Fruit fly (Drosophila melanogaster): ENCODE measurements around the gene ppk27.

ppk27 gene

dm6 chr3L:3772284-3772987 is 17.4 kb upstream of the ppk27 start (continued):
- TF ChIP-seq CG10274 (GFP tag; optimal IDR thresholded peaks at IDR 0.05) (no peak), dysf (GFP tag; IDR thresholded peaks at IDR 0.05) (peak; percentile 50; the same call in 2 of the 3 replicates), Awh (GFP tag; IDR thresholded peaks at IDR 0.05) (no peak), zfh1 (GFP tag; IDR thresholded peaks at IDR 0.05) (no peak), row (GFP tag; IDR thresholded peaks at IDR 0.05) (peak; percentile 55), CG11504 (tag; optimal IDR thresholded peaks at IDR 0.05) (peak; percentile 52), CG15011 (GFP tag; optimal IDR thresholded peaks at IDR 0.05) (no peak), PHDP (tag; optimal IDR thresholded peaks at IDR 0.05) (peak; percentile 26), wdn (GFP tag; IDR thresholded peaks at IDR 0.05) (no peak), CG10431 (GFP tag; optimal IDR thresholded peaks at IDR 0.05) (no peak), Xrp1 (GFP tag; IDR thresholded peaks at IDR 0.05) (0 out of 2 replicates have a peak, but pooled peaks have one; percentile 23), Pdp1 (GFP tag; optimal IDR thresholded peaks at IDR 0.05) (peak in 1 of 2 experiments; percentile 10), ERR (GFP tag; optimal IDR thresholded peaks at IDR 0.05) (no peak), ranshi (GFP tag; IDR thresholded peaks at IDR 0.05) (peak; percentile 33; the same call in 1 of the 2 replicates), croc (GFP tag; conservative IDR thresholded peaks at IDR 0.05) (no peak), lmd (GFP tag; IDR thresholded peaks at IDR 0.05) (peak; percentile 29; the same call in 1 of the 2 replicates), CG34224 (GFP tag; IDR thresholded peaks at IDR 0.05; ENCODE audit: partially characterized antibody) (peak; percentile 23; the same call in 1 of the 3 replicates), CG32532 (GFP tag; IDR thresholded peaks at IDR 0.05) (peak; percentile 51; the same call in 1 of the 2 replicates), Scr (GFP tag; IDR thresholded peaks at IDR 0.05; ENCODE audit: partially characterized antibody) (peak; percentile 50), CG1529 (GFP tag; optimal IDR thresholded peaks at IDR 0.05) (no peak), CG3847 (GFP tag; IDR thresholded peaks at IDR 0.05) (peak; percentile 28; the same call in 1 of the 2 replicates), Doc3 (GFP tag; IDR thresholded peaks at IDR 0.05; ENCODE audit: partially characterized antibody) (peak; percentile 21; the same call in 1 of the 3 replicates), salm (tag; optimal IDR thresholded peaks at IDR 0.05) (no peak), CG2712 (tag; optimal IDR thresholded peaks at IDR 0.05) (no peak), Myb (GFP tag; optimal IDR thresholded peaks at IDR 0.05) (no peak), Sry-δ (GFP tag; optimal IDR thresholded peaks at IDR 0.05) (peak; percentile 5), grau (tag; optimal IDR thresholded peaks at IDR 0.05) (peak; percentile 40), CG2678 (tag; optimal IDR thresholded peaks at IDR 0.05) (peak; percentile 34), eve (GFP tag; optimal IDR thresholded peaks at IDR 0.05) (peak in 1 of 2 experiments; percentile 49), CG8359 (GFP tag; optimal IDR thresholded peaks at IDR 0.05; ENCODE audit: borderline replicate concordance) (no peak), CG3726 (GFP tag; IDR thresholded peaks at IDR 0.05) (no peak), lilli (GFP tag; optimal IDR thresholded peaks at IDR 0.05) (peak; percentile 47), Med (GFP tag) (peak; percentile 86), pb (GFP tag; optimal IDR thresholded peaks at IDR 0.05) (no peak), Sox102F (GFP tag; optimal IDR thresholded peaks at IDR 0.05) (peak; percentile 49), CkIIα-i1 (GFP tag; IDR thresholded peaks at IDR 0.05) (no peak), H2.0 (GFP tag; IDR thresholded peaks at IDR 0.05) (peak; percentile 42; the same call in 1 of the 2 replicates), CG6689 (GFP tag; IDR thresholded peaks at IDR 0.05) (no peak; the same call in 1 of the 2 replicates), dpn (GFP tag; optimal IDR thresholded peaks at IDR 0.05) (peak; percentile 11 to 25), CG15269 (tag; optimal IDR thresholded peaks at IDR 0.05) (peak; percentile 67), eyg (GFP tag; optimal IDR thresholded peaks at IDR 0.05) (no peak)
